Fruit fly (Drosophila melanogaster) whole organism, embryonic: ENCODE data around the gene CG6356.
A peak's percentile ranks its signal among the peaks of the same experiment; 100 is the strongest.

Experiments
- BtbVII ChIP-seq: fragments of 200-800 bp; sonication (Bioruptor generic); optimal IDR thresholded peaks from 3 replicates; lab custom pipeline; 2017; ENCODE audit warnings: missing biosample characterization, mild to moderate bottlenecking, missing genetic modification characterization
- CG10979 ChIP-seq: fragments of 200-800 bp; sonication (Bioruptor generic); optimal IDR thresholded peaks from 2 replicates; lab custom pipeline; 2018; ENCODE audit warnings: missing biosample characterization, mild to moderate bottlenecking, missing genetic modification characterization, moderate library complexity
- CG11695 ChIP-seq: fragments of 200-800 bp; sonication (Bioruptor generic); IDR thresholded peaks from 3 replicates; pipeline ENCODE4 v1.3.6; 2022; ENCODE audit warnings: missing biosample characterization, missing genetic modification characterization
- CG12942 ChIP-seq: fragments of 200-800 bp; sonication (Bioruptor generic); optimal IDR thresholded peaks from 3 replicates; lab custom pipeline; 2016; ENCODE audit warnings: missing biosample characterization, missing genetic modification characterization
- CG13424 ChIP-seq: fragments of 200-800 bp; sonication (Bioruptor generic); optimal IDR thresholded peaks from 2 replicates; lab custom pipeline; 2019; ENCODE audit warnings: missing biosample characterization, mild to moderate bottlenecking, missing genetic modification characterization, moderate library complexity
- CG15269 ChIP-seq: fragments of 200-800 bp; sonication (Bioruptor generic); optimal IDR thresholded peaks from 2 replicates; lab custom pipeline; 2018; ENCODE audit warnings: missing biosample characterization, mild to moderate bottlenecking, missing genetic modification characterization, moderate library complexity
- CG16815 ChIP-seq: fragments of 200-800 bp; sonication (Bioruptor generic); optimal IDR thresholded peaks from 3 replicates; lab custom pipeline; 2017; ENCODE audit warnings: missing biosample characterization, mild to moderate bottlenecking, missing genetic modification characterization
- CG17359 ChIP-seq: fragments of 200-800 bp; sonication (Bioruptor generic); optimal IDR thresholded peaks from 3 replicates; lab custom pipeline; 2018; ENCODE audit warnings: missing biosample characterization, mild to moderate bottlenecking, missing genetic modification characterization, moderate library complexity
- CG17361 ChIP-seq: fragments of 200-800 bp; sonication (Bioruptor generic); IDR thresholded peaks from 3 replicates; pipeline ENCODE4 v1.3.6; 2022; ENCODE audit warnings: missing biosample characterization, missing genetic modification characterization
- CG17612 ChIP-seq: fragments of 200-800 bp; sonication (Bioruptor generic); IDR thresholded peaks from 2 replicates; pipeline ENCODE4 v1.3.6; 2022; ENCODE audit warnings: missing biosample characterization, missing genetic modification characterization
- CG1832 ChIP-seq: fragments of 200-800 bp; sonication (Bioruptor generic); optimal IDR thresholded peaks from 2 replicates; lab custom pipeline; 2017; ENCODE audit warnings: missing biosample characterization, mild to moderate bottlenecking, missing genetic modification characterization, inconsistent platforms
- CG32767 ChIP-seq: fragments of 200-800 bp; sonication (Bioruptor generic); IDR thresholded peaks from 2 replicates; pipeline ENCODE4 v1.3.6; 2022; ENCODE audit warnings: missing biosample characterization, missing genetic modification characterization
- CG33557 ChIP-seq: fragments of 200-800 bp; sonication (Bioruptor generic); optimal IDR thresholded peaks from 2 replicates; lab custom pipeline; 2019; ENCODE audit warnings: missing biosample characterization, mild to moderate bottlenecking, missing genetic modification characterization, moderate library complexity
- CG3407 ChIP-seq: fragments of 200-800 bp; sonication (Bioruptor generic); optimal IDR thresholded peaks from 2 replicates; lab custom pipeline; 2018; ENCODE audit warnings: missing biosample characterization, mild to moderate bottlenecking, missing genetic modification characterization
- CG4617 ChIP-seq: fragments of 200-800 bp; sonication (Bioruptor generic); optimal IDR thresholded peaks from 3 replicates; lab custom pipeline; 2016; ENCODE audit warnings: missing biosample characterization, missing genetic modification characterization, borderline replicate concordance
- CG6791 ChIP-seq: fragments of 200-800 bp; sonication (Bioruptor generic); IDR thresholded peaks from 3 replicates; pipeline ENCODE4 v1.3.6; 2022; ENCODE audit warnings: missing biosample characterization, missing genetic modification characterization; ENCODE audit not compliant: partially characterized antibody
- CG7556 ChIP-seq: fragments of 200-800 bp; sonication (Bioruptor generic); optimal IDR thresholded peaks from 2 replicates; lab custom pipeline; 2017; ENCODE audit warnings: missing biosample characterization, mild to moderate bottlenecking, missing genetic modification characterization
- CG7963 ChIP-seq: fragments of 200-800 bp; sonication (Bioruptor generic); IDR thresholded peaks from 3 replicates; pipeline ENCODE4 v1.3.6; 2022; ENCODE audit warnings: missing biosample characterization, missing genetic modification characterization; ENCODE audit not compliant: partially characterized antibody
- CG8290 ChIP-seq, 3 experiments: fragments of 200-800 bp; sonication (Bioruptor generic); optimal IDR thresholded peaks; 2 replicates each; lab custom pipeline; 2016 to 2019; ENCODE audit warnings: missing biosample characterization in 3 of 3, missing genetic modification characterization in 3 of 3, mild to moderate bottlenecking in 2 of 3, moderate library complexity in 1 of 3
- CG9876 ChIP-seq: fragments of 200-800 bp; sonication (Bioruptor generic); optimal IDR thresholded peaks from 2 replicates; lab custom pipeline; 2016; ENCODE audit warnings: missing biosample characterization, missing genetic modification characterization
- Dfd ChIP-seq, 2 experiments: fragments of >200 bp; optimal IDR thresholded peaks; 2 replicates each; lab custom pipeline; 2017; ENCODE audit warnings: missing biosample characterization in 2 of 2, missing genetic modification characterization in 2 of 2
- HmgZ ChIP-seq: fragments of 200-800 bp; sonication (Bioruptor generic); optimal IDR thresholded peaks from 2 replicates; lab custom pipeline; 2018; ENCODE audit warnings: missing biosample characterization, mild to moderate bottlenecking, missing genetic modification characterization
- Hr78 ChIP-seq, 2 experiments: fragments of 200-800 bp in 1 of 2; fragments of >200 bp in 1 of 2; sonication (Bioruptor generic) in 1 of 2; optimal IDR thresholded peaks; 2 replicates each; lab custom pipeline; 2017 to 2019; ENCODE audit warnings: missing biosample characterization in 2 of 2, missing genetic modification characterization in 2 of 2, mild to moderate bottlenecking in 1 of 2, moderate library complexity in 1 of 2
- MESR4 ChIP-seq: fragments of 200-800 bp; sonication (Bioruptor generic); optimal IDR thresholded peaks from 2 replicates; lab custom pipeline; 2018; ENCODE audit warnings: missing biosample characterization, mild to moderate bottlenecking, missing genetic modification characterization, moderate library complexity
- Mrtf ChIP-seq: fragments of 200-800 bp; sonication (Bioruptor generic); IDR thresholded peaks from 3 replicates; pipeline ENCODE4 v1.3.6; 2022; ENCODE audit warnings: missing biosample characterization, missing genetic modification characterization
- Nf-YB ChIP-seq: fragments of 200-800 bp; sonication (Bioruptor generic); optimal IDR thresholded peaks from 3 replicates; lab custom pipeline; 2019; ENCODE audit warnings: missing biosample characterization, mild to moderate bottlenecking, missing genetic modification characterization, moderate library complexity
- NfI ChIP-seq: fragments of 200-800 bp; sonication (Bioruptor generic); optimal IDR thresholded peaks from 3 replicates; lab custom pipeline; 2018; ENCODE audit warnings: missing biosample characterization, mild to moderate bottlenecking, missing genetic modification characterization, moderate library complexity
- Oaz ChIP-seq: fragments of 200-800 bp; sonication (Bioruptor generic); IDR thresholded peaks from 2 replicates; pipeline ENCODE4 v1.3.6; 2022; ENCODE audit warnings: missing biosample characterization, missing genetic modification characterization
- Pdp1 ChIP-seq, 2 experiments: fragments of 200-800 bp; sonication (Bioruptor generic); optimal IDR thresholded peaks; 3 replicates each; lab custom pipeline; 2016; ENCODE audit warnings: missing biosample characterization in 2 of 2, missing genetic modification characterization in 2 of 2, mild to moderate bottlenecking in 1 of 2, moderate library complexity in 1 of 2
- Ptx1 ChIP-seq: fragments of 200-800 bp; sonication (Bioruptor generic); IDR thresholded peaks from 2 replicates; pipeline ENCODE4 v1.3.6; 2022; ENCODE audit warnings: missing biosample characterization, missing genetic modification characterization
- amos ChIP-seq: fragments of 200-800 bp; sonication (Bioruptor generic); IDR thresholded peaks from 2 replicates; pipeline ENCODE4 v1.3.6; 2022; ENCODE audit warnings: missing biosample characterization, missing genetic modification characterization; ENCODE audit not compliant: partially characterized antibody
- aop ChIP-seq: fragments of 200-800 bp; sonication (Bioruptor generic); IDR thresholded peaks from 2 replicates; pipeline ENCODE4 v1.3.6; 2022; ENCODE audit warnings: missing biosample characterization, missing genetic modification characterization
- bcd ChIP-seq: fragments of 200-800 bp; sonication (Bioruptor generic); optimal IDR thresholded peaks from 2 replicates; lab custom pipeline; 2017; ENCODE audit warnings: missing biosample characterization, mild to moderate bottlenecking, missing genetic modification characterization
- br ChIP-seq: fragments of >200 bp; optimal IDR thresholded peaks from 2 replicates; lab custom pipeline; 2017
- chn ChIP-seq: fragments of 200-800 bp; sonication (Bioruptor generic); optimal IDR thresholded peaks from 2 replicates; lab custom pipeline; 2016; ENCODE audit warnings: missing biosample characterization, missing genetic modification characterization
- crol ChIP-seq: fragments of 200-800 bp; sonication (Bioruptor generic); IDR thresholded peaks from 2 replicates; pipeline ENCODE4 v1.3.6; 2022; ENCODE audit warnings: missing biosample characterization, missing genetic modification characterization
- crp ChIP-seq, 2 experiments: fragments of 200-800 bp; sonication (Bioruptor generic); optimal IDR thresholded peaks; 2 replicates in 1 of 2; 3 replicates in 1 of 2; lab custom pipeline; 2017; ENCODE audit warnings: missing biosample characterization in 2 of 2, missing genetic modification characterization in 2 of 2, mild to moderate bottlenecking in 1 of 2, moderate library complexity in 1 of 2
- fd102C ChIP-seq: fragments of 200-800 bp; sonication (Bioruptor generic); optimal IDR thresholded peaks from 2 replicates; lab custom pipeline; 2018; ENCODE audit warnings: missing biosample characterization, mild to moderate bottlenecking, missing genetic modification characterization, moderate library complexity
- grn ChIP-seq: fragments of 200-800 bp; sonication (Bioruptor generic); optimal IDR thresholded peaks from 3 replicates; lab custom pipeline; 2017; ENCODE audit warnings: missing biosample characterization, missing genetic modification characterization
- hb ChIP-seq: fragments of 200-800 bp; sonication (Bioruptor generic); IDR thresholded peaks from 3 replicates; pipeline ENCODE4 v1.3.6; 2022; ENCODE audit warnings: missing biosample characterization, missing genetic modification characterization; ENCODE audit not compliant: partially characterized antibody
- hkb ChIP-seq, 2 experiments: fragments of 200-800 bp in 1 of 2; fragments of >200 bp in 1 of 2; sonication (Bioruptor generic) in 1 of 2; IDR thresholded peaks in 1 of 2; optimal IDR thresholded peaks in 1 of 2; 2 replicates each; pipeline versions ENCODE4 v1.3.6 to Lab custom; 2017 to 2022; ENCODE audit warnings: missing biosample characterization in 1 of 2, missing genetic modification characterization in 1 of 2
- nom ChIP-seq: fragments of 200-800 bp; sonication (Bioruptor generic); optimal IDR thresholded peaks from 2 replicates; lab custom pipeline; 2017; ENCODE audit warnings: missing biosample characterization, missing genetic modification characterization, mild to moderate bottlenecking, moderate library complexity, missing genetic modification reagents
- pros ChIP-seq: fragments of 200-800 bp; sonication (Bioruptor generic); optimal IDR thresholded peaks from 3 replicates; lab custom pipeline; 2019; ENCODE audit warnings: missing biosample characterization, mild to moderate bottlenecking, missing genetic modification characterization, moderate library complexity
- sens-2 ChIP-seq: fragments of 200-800 bp; sonication (Bioruptor generic); IDR thresholded peaks from 2 replicates; pipeline ENCODE4 v1.3.6; 2022; ENCODE audit warnings: missing biosample characterization, missing genetic modification characterization
- so ChIP-seq: fragments of 200-800 bp; sonication (Bioruptor generic); IDR thresholded peaks from 3 replicates; pipeline ENCODE4 v1.3.6; 2022; ENCODE audit warnings: missing biosample characterization, missing genetic modification characterization
- sob ChIP-seq: fragments of 200-800 bp; sonication (Bioruptor generic); IDR thresholded peaks from 2 replicates; pipeline ENCODE4 v1.3.6; 2022; ENCODE audit warnings: missing biosample characterization, missing genetic modification characterization
- tin ChIP-seq: fragments of 200-800 bp; sonication (Bioruptor generic); optimal IDR thresholded peaks from 3 replicates; lab custom pipeline; 2016; ENCODE audit warnings: missing biosample characterization, missing genetic modification characterization
- z ChIP-seq: fragments of 200-800 bp; sonication (Bioruptor generic); IDR thresholded peaks from 3 replicates; pipeline ENCODE4 v1.3.6; 2022; ENCODE audit warnings: missing biosample characterization, missing genetic modification characterization
- zfh1 ChIP-seq: fragments of 200-800 bp; sonication (Bioruptor generic); IDR thresholded peaks from 3 replicates; pipeline ENCODE4 v1.3.6; 2022; ENCODE audit warnings: missing biosample characterization, missing genetic modification characterization

Gene CG6356

DNA sequence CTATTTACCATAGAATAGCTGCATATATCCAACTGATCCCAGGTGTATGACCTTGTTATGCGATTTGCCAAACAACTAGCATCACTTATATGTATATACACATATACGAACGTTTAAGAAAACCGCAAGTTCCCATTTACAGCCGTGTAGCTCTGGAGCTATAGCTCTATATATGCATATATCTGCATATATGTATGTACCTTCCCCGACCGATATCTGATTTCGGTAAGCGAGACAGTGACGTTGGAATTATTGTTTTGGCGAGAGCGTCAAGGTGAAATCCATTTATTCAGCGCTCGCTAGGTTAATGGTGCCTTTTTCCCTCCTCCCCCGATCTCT, 23.7 kb upstream of the CG6356 start (continued):
- TF ChIP-seq sob (GFP tag; lab: Robert Waterston, UW) (no peak), Oaz (GFP tag; lab: Robert Waterston, UW) (no peak), CG17612 (GFP tag; lab: Robert Waterston, UW) (no peak), CG3407 (GFP tag; lab: Kevin White, UChicago) (no peak), Pdp1 (GFP tag; optimal IDR thresholded peaks at IDR 0.05; lab: Kevin White, UChicago) (no peak), crol (GFP tag; lab: Robert Waterston, UW) (peak; percentile 47; the same call in 1 of the 2 replicates), CG7963 (GFP tag; lab: Robert Waterston, UW) (no peak), fd102C (GFP tag; lab: Kevin White, UChicago) (no peak), tin (GFP tag; lab: Kevin White, UChicago) (no peak), amos (GFP tag; lab: Robert Waterston, UW) (no peak), NfI (GFP tag; lab: Kevin White, UChicago) (no peak), Nf-YB (GFP tag; lab: Kevin White, UChicago) (no peak), crp (GFP tag; optimal IDR thresholded peaks at IDR 0.05; lab: Kevin White, UChicago) (peak in 1 of 2 experiments; percentile 42), CG13424 (tag; lab: Kevin White, UChicago) (no peak), CG6791 (GFP tag; lab: Robert Waterston, UW) (no peak), CG10979 (no peak), CG4617 (GFP tag; lab: Kevin White, UChicago) (no peak), CG33557 (GFP tag; lab: Kevin White, UChicago) (no peak), CG7556 (GFP tag; lab: Kevin White, UChicago) (peak; percentile 59), z (GFP tag; lab: Robert Waterston, UW) (no peak), zfh1 (GFP tag; lab: Robert Waterston, UW) (no peak), chn (GFP tag; lab: Kevin White, UChicago) (no peak), grn (GFP tag; lab: Kevin White, UChicago) (no peak), br (lab: Kevin White, UChicago) (no peak), hkb (optimal IDR thresholded peaks at IDR 0.05; lab: Kevin White, UChicago) (no peak), hkb (GFP tag; IDR thresholded peaks at IDR 0.05; lab: Robert Waterston, UW) (0 out of 2 replicates have a peak, but pooled peaks have one; percentile 4), CG12942 (GFP tag; lab: Kevin White, UChicago) (no peak), BtbVII (GFP tag; lab: Kevin White, UChicago) (no peak), aop (GFP tag; lab: Robert Waterston, UW) (0 out of 2 replicates have a peak, but pooled peaks have one; percentile 1), pros (no peak), so (GFP tag; lab: Robert Waterston, UW) (peak; percentile 1; the same call in 1 of the 3 replicates), hb (no peak), bcd (no peak), Ptx1 (GFP tag; lab: Robert Waterston, UW) (no peak), CG17359 (tag; lab: Kevin White, UChicago) (no peak), CG17361 (GFP tag; lab: Robert Waterston, UW) (peak; percentile 56; the same call in 1 of the 3 replicates), CG32767 (no peak), MESR4 (GFP tag; lab: Kevin White, UChicago) (peak; percentile 32), Dfd (GFP tag; optimal IDR thresholded peaks at IDR 0.05; lab: Kevin White, UChicago) (no peak), sens-2 (GFP tag; lab: Robert Waterston, UW) (no peak), Mrtf (GFP tag; lab: Robert Waterston, UW) (no peak), nom (GFP tag; lab: Kevin White, UChicago) (no peak), CG9876 (GFP tag; lab: Kevin White, UChicago) (no peak), CG11695 (GFP tag; lab: Robert Waterston, UW) (0 out of 3 replicates have a peak, but pooled peaks have one; percentile 0), Hr78 (GFP tag; optimal IDR thresholded peaks at IDR 0.05; lab: Kevin White, UChicago) (peak in 1 of 2 experiments; percentile 6), CG15269 (tag; lab: Kevin White, UChicago) (no peak), CG1832 (no peak), HmgZ (tag; lab: Kevin White, UChicago) (no peak), CG16815 (GFP tag; lab: Kevin White, UChicago) (no peak), CG8290 (GFP tag; optimal IDR thresholded peaks at IDR 0.05; lab: Kevin White, UChicago) (peak; percentile 67), CG8290 (tag; optimal IDR thresholded peaks at IDR 0.05; lab: Kevin White, UChicago) (no peak)
